Worm (Caenorhabditis elegans) whole organism, L4 larva: ENCODE measurements around the gene hpo-25.

Experiments
- R02D3.7 ChIP-seq: fragments of 150-350 bp; sonication (generic microtip); optimal IDR thresholded peaks from 3 replicates; lab custom pipeline; 2014; ENCODE audit warnings: missing biosample characterization, missing genetic modification characterization
- arid-1 ChIP-seq: fragments of 200-800 bp; sonication (Bioruptor generic); conservative IDR thresholded peaks from 2 replicates; pipeline ENCODE4 v1.3.6; 2022; ENCODE audit warnings: missing genetic modification reagents, missing genetic modification characterization, missing compliant biosample characterization
- attf-4 ChIP-seq: sonication (generic microtip); optimal IDR thresholded peaks from 3 replicates; lab custom pipeline; 2017; ENCODE audit warnings: missing biosample characterization, missing genetic modification characterization
- hlh-30 ChIP-seq: sonication (generic microtip); optimal IDR thresholded peaks from 2 replicates; lab custom pipeline; 2017; ENCODE audit warnings: antibody characterized with exemption, mild to moderate bottlenecking, missing genetic modification characterization, missing compliant biosample characterization; ENCODE audit not compliant: insufficient read depth
- lin-29 ChIP-seq: fragments of 200-800 bp; sonication (Bioruptor generic); IDR thresholded peaks from 2 replicates; pipeline ENCODE4 v1.3.6; 2022; ENCODE audit warnings: missing genetic modification reagents, missing genetic modification characterization, missing compliant biosample characterization
- mdl-1 ChIP-seq, 2 experiments: fragments of 150-350 bp in 1 of 2; sonication (generic microtip) in 1 of 2; optimal IDR thresholded peaks; 2 replicates each; lab custom pipeline; 2014 to 2017; ENCODE audit warnings: missing biosample characterization in 2 of 2, missing genetic modification characterization in 2 of 2
- nhr-25 ChIP-seq: sonication (generic microtip); optimal IDR thresholded peaks from 2 replicates; lab custom pipeline; 2017; ENCODE audit warnings: missing genetic modification characterization, mild to moderate bottlenecking, missing compliant biosample characterization, antibody characterized with exemption, moderate library complexity, borderline replicate concordance; ENCODE audit not compliant: insufficient read depth
- nhr-28 ChIP-seq: fragments of 150-350 bp; optimal IDR thresholded peaks from 2 replicates; lab custom pipeline; 2014; ENCODE audit warnings: missing biosample characterization, missing genetic modification characterization
- pha-4 ChIP-seq, 2 experiments: fragments of 150-350 bp in 1 of 2; fragments of 200-800 bp in 1 of 2; sonication (Bioruptor generic) in 1 of 2; IDR thresholded peaks in 1 of 2; optimal IDR thresholded peaks in 1 of 2; 2 replicates each; pipeline versions ENCODE4 v1.3.6 to Lab custom; 2014 to 2022; ENCODE audit warnings: missing genetic modification characterization in 2 of 2, missing genetic modification reagents in 2 of 2, missing biosample characterization in 1 of 2, missing compliant biosample characterization in 1 of 2
- saeg-2 ChIP-seq: fragments of 200-800 bp; sonication (Bioruptor generic); IDR thresholded peaks from 2 replicates; pipeline ENCODE4 v1.3.6; 2022; ENCODE audit warnings: missing genetic modification reagents, missing genetic modification characterization, missing compliant biosample characterization
- skn-1 ChIP-seq: fragments of 150-350 bp; optimal IDR thresholded peaks from 2 replicates; lab custom pipeline; 2014; ENCODE audit warnings: missing biosample characterization, missing genetic modification characterization
- unc-62 ChIP-seq, 3 experiments: fragments of 150-350 bp in 1 of 3; sonication (generic microtip); optimal IDR thresholded peaks in 2 of 3; peaks in 1 of 3; 1 replicate in 1 of 3; 2 replicates in 2 of 3; lab custom pipeline; 2014 to 2017; ENCODE audit warnings: missing biosample characterization in 3 of 3, missing genetic modification characterization in 3 of 3, missing genetic modification reagents in 3 of 3, missing genotype in 1 of 3

- no peak for TF ChIP-seq unc-62 (GFP tag; optimal IDR thresholded peaks at IDR 0.05 in 1 of 2; lab: Kevin White, UChicago)
- no peak for TF ChIP-seq unc-62 (tag; optimal IDR thresholded peaks at IDR 0.05; lab: Kevin White, UChicago)
- TF ChIP-seq hlh-30 (tag; lab: Kevin White, UChicago): no peak
- no peak for TF ChIP-seq arid-1 (GFP tag; lab: Robert Waterston, UW)
- TF ChIP-seq mdl-1 (tag; optimal IDR thresholded peaks at IDR 0.05; lab: Kevin White, UChicago): no peak
- no peak for TF ChIP-seq pha-4 (GFP tag; IDR thresholded peaks at IDR 0.05; lab: Robert Waterston, UW)
- no peak for TF ChIP-seq pha-4 (tag; optimal IDR thresholded peaks at IDR 0.05; lab: Kevin White, UChicago)
- no peak for TF ChIP-seq attf-4 (tag; lab: Kevin White, UChicago)
- no peak for TF ChIP-seq nhr-28 (tag; lab: Kevin White, UChicago)
- TF ChIP-seq nhr-25 (tag; lab: Kevin White, UChicago): no peak
- TF ChIP-seq saeg-2 (GFP tag; lab: Robert Waterston, UW): no peak
- no peak for TF ChIP-seq lin-29 (GFP tag; lab: Robert Waterston, UW)
- TF ChIP-seq skn-1: no peak
- TF ChIP-seq R02D3.7: no peak
These were observed 16.4 kb downstream of the hpo-25 start, which contains the start of gene F16G10.9 for ce11 chrII:2385495-2385894.
